Fruit fly (Drosophila melanogaster) whole organism: ENCODE data around the gene Ugt35C1.

Experiments used
- CG8478 ChIP-seq: fragments of >200 bp; optimal IDR thresholded peaks from 2 replicates; lab custom pipeline; 2018; ENCODE audit warnings: inconsistent platforms
- Dll ChIP-seq: fragments of >200 bp; optimal IDR thresholded peaks from 2 replicates; lab custom pipeline; 2017
- EcR ChIP-seq, 2 experiments: fragments of >200 bp; optimal IDR thresholded peaks; 2 replicates each; lab custom pipeline; 2017; ENCODE audit warnings: missing biosample characterization in 2 of 2, missing genetic modification characterization in 2 of 2, missing genetic modification reagents in 2 of 2
- pan ChIP-seq: fragments of >200 bp; optimal IDR thresholded peaks from 2 replicates; lab custom pipeline; 2017
- psq ChIP-seq: fragments of >200 bp; optimal IDR thresholded peaks from 2 replicates; lab custom pipeline; 2017
- usp ChIP-seq: fragments of >200 bp; optimal IDR thresholded peaks from 2 replicates; lab custom pipeline; 2017; ENCODE audit warnings: missing biosample characterization, missing genetic modification characterization, mixed read lengths

Gene Ugt35C1

dm6 chr3R:11154576-11155113, 26.5 kb upstream of the Ugt35C1 start, which contains the start of gene Ugt302E1:
Ugt302E1 (plus strand) TSS chr3R:11154626.
- TF ChIP-seq Dll (lab: Kevin White, UChicago) (no peak), EcR (GFP tag; optimal IDR thresholded peaks at IDR 0.05; lab: Kevin White, UChicago) (no peak), psq (no peak), usp (no peak)

dm6 chr3R:11153799-11154273, 25.7 kb upstream of the Ugt35C1 start, which contains the start of gene Ugt302K1:
Ugt302K1 (minus strand) TSS chr3R:11153849.
- no peak for TF ChIP-seq pan (lab: Kevin White, UChicago)
- no peak for TF ChIP-seq CG8478 (lab: Kevin White, UChicago)
- no peak for TF ChIP-seq psq
- no peak for TF ChIP-seq Dll (lab: Kevin White, UChicago)
- no peak for TF ChIP-seq usp

dm6 chr3R:11145135-11145534, 17.0 kb upstream of the Ugt35C1 start, which contains the start of gene CheA86a:
CheA86a (minus strand) TSS chr3R:11145235.
- no peak for TF ChIP-seq CG8478 (lab: Kevin White, UChicago)
- TF ChIP-seq EcR (GFP tag; optimal IDR thresholded peaks at IDR 0.05; lab: Kevin White, UChicago) = no peak

dm6 chr3R:11136877-11137276, 8.7 kb upstream of the Ugt35C1 start, which contains the start of gene mAcon2:
mAcon2 (plus strand) TSS chr3R:11137177.
- TF ChIP-seq Dll (lab: Kevin White, UChicago) = no peak
- no peak for TF ChIP-seq psq
- TF ChIP-seq usp = no peak
- no peak for TF ChIP-seq pan (lab: Kevin White, UChicago)
- TF ChIP-seq EcR (GFP tag; optimal IDR thresholded peaks at IDR 0.05; lab: Kevin White, UChicago) = no peak
- no peak for TF ChIP-seq CG8478 (lab: Kevin White, UChicago)

dm6 chr3R:11126383-11126782, 1.7 kb downstream of the Ugt35C1 start:
- TF ChIP-seq pan (lab: Kevin White, UChicago) = no peak
- no peak for TF ChIP-seq psq
- no peak for TF ChIP-seq Dll (lab: Kevin White, UChicago)
- TF ChIP-seq CG8478 (lab: Kevin White, UChicago) = no peak
- TF ChIP-seq usp = no peak
- no peak for TF ChIP-seq EcR (GFP tag; optimal IDR thresholded peaks at IDR 0.05; lab: Kevin White, UChicago)

- TF ChIP-seq Dll (lab: Kevin White, UChicago) (no peak), CG8478 (lab: Kevin White, UChicago) (no peak), EcR (GFP tag; optimal IDR thresholded peaks at IDR 0.05; lab: Kevin White, UChicago) (no peak), usp (no peak), psq (no peak), pan (lab: Kevin White, UChicago) (no peak)
These were observed 12.5 kb downstream of the Ugt35C1 start, which contains the start of gene SdhCL for dm6 chr3R:11115606-11116005. SdhCL (minus strand) TSS chr3R:11115706.

dm6 chr3R:11088120-11088519, 40.0 kb downstream of the Ugt35C1 start, which contains the start of gene CG43449:
CG43449 (plus strand) TSS chr3R:11088420.
- TF ChIP-seq CG8478 (lab: Kevin White, UChicago) = no peak
- no peak for TF ChIP-seq Dll (lab: Kevin White, UChicago)
- TF ChIP-seq EcR (GFP tag; optimal IDR thresholded peaks at IDR 0.05; lab: Kevin White, UChicago) = no peak
- TF ChIP-seq pan (lab: Kevin White, UChicago) = no peak
- no peak for TF ChIP-seq psq
- no peak for TF ChIP-seq usp

- TF ChIP-seq usp (no peak), Dll (lab: Kevin White, UChicago) (no peak), pan (lab: Kevin White, UChicago) (no peak), psq (no peak), CG8478 (lab: Kevin White, UChicago) (no peak), EcR (GFP tag; optimal IDR thresholded peaks at IDR 0.05; lab: Kevin White, UChicago) (no peak)
These were observed 46.4 kb downstream of the Ugt35C1 start for dm6 chr3R:11081701-11082100.
